Fruit fly (Drosophila melanogaster) whole organism, embryonic: Measurements from ENCODE around the gene CG2611.

Source experiments
- B-H2 ChIP-seq: fragments of 200-800 bp; sonication (Bioruptor generic); optimal IDR thresholded peaks from 2 replicates; lab custom pipeline; 2018; ENCODE audit warnings: missing biosample characterization, mild to moderate bottlenecking, missing genetic modification characterization
- Bdp1 ChIP-seq: fragments of 200-800 bp; sonication (Bioruptor generic); optimal IDR thresholded peaks from 3 replicates; lab custom pipeline; 2016; ENCODE audit warnings: missing biosample characterization, missing genetic modification characterization
- CG10366 ChIP-seq: fragments of 200-800 bp; sonication (Bioruptor generic); IDR thresholded peaks from 2 replicates; pipeline ENCODE4 v1.3.6; 2022; ENCODE audit warnings: missing biosample characterization, missing genetic modification characterization
- CG10565 ChIP-seq: fragments of 200-800 bp; sonication (Bioruptor generic); optimal IDR thresholded peaks from 3 replicates; lab custom pipeline; 2016; ENCODE audit warnings: missing biosample characterization, mild to moderate bottlenecking, missing genetic modification characterization
- CG11398 ChIP-seq: fragments of 200-800 bp; sonication (Bioruptor generic); optimal IDR thresholded peaks from 2 replicates; lab custom pipeline; 2016; ENCODE audit warnings: missing biosample characterization, missing genetic modification characterization
- CG14014 ChIP-seq: fragments of 200-800 bp; sonication (Bioruptor generic); IDR thresholded peaks from 2 replicates; pipeline ENCODE4 v1.3.6; 2022; ENCODE audit warnings: missing biosample characterization, missing genetic modification characterization
- CG14050 ChIP-seq: fragments of 200-800 bp; sonication (Bioruptor generic); IDR thresholded peaks from 3 replicates; pipeline ENCODE4 v1.3.6; 2022; ENCODE audit warnings: missing biosample characterization, missing genetic modification characterization
- CG14441 ChIP-seq: fragments of 200-800 bp; sonication (Bioruptor generic); IDR thresholded peaks from 2 replicates; pipeline ENCODE4 v1.3.6; 2022; ENCODE audit warnings: missing biosample characterization, missing genetic modification characterization
- CG14710 ChIP-seq: fragments of 200-800 bp; sonication (Bioruptor generic); optimal IDR thresholded peaks from 3 replicates; lab custom pipeline; 2019; ENCODE audit warnings: missing biosample characterization, mild to moderate bottlenecking, missing genetic modification characterization, moderate library complexity
- CG16779 ChIP-seq: fragments of 200-800 bp; sonication (Bioruptor generic); IDR thresholded peaks from 2 replicates; pipeline ENCODE4 v1.3.6; 2022; ENCODE audit warnings: missing biosample characterization, missing genetic modification characterization
- CG17361 ChIP-seq: fragments of 200-800 bp; sonication (Bioruptor generic); IDR thresholded peaks from 3 replicates; pipeline ENCODE4 v1.3.6; 2022; ENCODE audit warnings: missing biosample characterization, missing genetic modification characterization
- CG17829 ChIP-seq: fragments of 200-800 bp; optimal IDR thresholded peaks from 2 replicates; lab custom pipeline; 2019; ENCODE audit warnings: missing biosample characterization, mild to moderate bottlenecking, missing genetic modification characterization, moderate library complexity
- CG1832 ChIP-seq: fragments of 200-800 bp; sonication (Bioruptor generic); optimal IDR thresholded peaks from 2 replicates; lab custom pipeline; 2017; ENCODE audit warnings: missing biosample characterization, mild to moderate bottlenecking, missing genetic modification characterization, inconsistent platforms
- CG2116 ChIP-seq: fragments of 200-800 bp; sonication (Bioruptor generic); optimal IDR thresholded peaks from 3 replicates; lab custom pipeline; 2018; ENCODE audit warnings: missing biosample characterization, mild to moderate bottlenecking, missing genetic modification characterization
- CG2199 ChIP-seq: fragments of 200-800 bp; sonication (Bioruptor generic); IDR thresholded peaks from 3 replicates; pipeline ENCODE4 v1.3.6; 2022; ENCODE audit warnings: missing biosample characterization, missing genetic modification characterization
- CG30403 ChIP-seq: fragments of 200-800 bp; sonication (Bioruptor generic); optimal IDR thresholded peaks from 3 replicates; lab custom pipeline; 2016; ENCODE audit warnings: missing biosample characterization, missing genetic modification characterization
- CG31441 ChIP-seq: fragments of 200-800 bp; sonication (Bioruptor generic); IDR thresholded peaks from 2 replicates; pipeline ENCODE4 v1.3.6; 2022; ENCODE audit warnings: missing biosample characterization, missing genetic modification characterization
- CG32532 ChIP-seq: fragments of 200-800 bp; sonication (Bioruptor generic); IDR thresholded peaks from 2 replicates; pipeline ENCODE4 v1.3.6; 2022; ENCODE audit warnings: missing biosample characterization, missing genetic modification characterization
- CG33213 ChIP-seq: fragments of 200-800 bp; sonication (Bioruptor generic); optimal IDR thresholded peaks from 3 replicates; lab custom pipeline; 2016; ENCODE audit warnings: missing biosample characterization, missing genetic modification characterization
- CG4328 ChIP-seq: fragments of 200-800 bp; sonication (Bioruptor generic); optimal IDR thresholded peaks from 3 replicates; lab custom pipeline; 2017; ENCODE audit warnings: missing biosample characterization, missing genetic modification reagents, missing genetic modification characterization
- CG4424 ChIP-seq: fragments of 200-800 bp; sonication (Bioruptor generic); optimal IDR thresholded peaks from 3 replicates; lab custom pipeline; 2016; ENCODE audit warnings: missing biosample characterization, missing genetic modification characterization
- CG4854 ChIP-seq: fragments of 200-800 bp; sonication (Bioruptor generic); optimal IDR thresholded peaks from 2 replicates; lab custom pipeline; 2016; ENCODE audit warnings: missing biosample characterization, missing genetic modification characterization, inconsistent platforms
- CG7786 ChIP-seq: fragments of 200-800 bp; sonication (Bioruptor generic); optimal IDR thresholded peaks from 2 replicates; lab custom pipeline; 2016; ENCODE audit warnings: missing biosample characterization, missing genetic modification characterization
- CG7839 ChIP-seq: fragments of 200-800 bp; sonication (Bioruptor generic); optimal IDR thresholded peaks from 3 replicates; lab custom pipeline; 2018; ENCODE audit warnings: missing biosample characterization, mild to moderate bottlenecking, missing genetic modification characterization, moderate library complexity
- CG8281 ChIP-seq: fragments of 200-800 bp; sonication (Bioruptor generic); optimal IDR thresholded peaks from 2 replicates; lab custom pipeline; 2018; ENCODE audit warnings: missing biosample characterization, mild to moderate bottlenecking, missing genetic modification characterization, moderate library complexity
- CG9609 ChIP-seq: fragments of 200-800 bp; sonication (Bioruptor generic); optimal IDR thresholded peaks from 3 replicates; lab custom pipeline; 2016; ENCODE audit warnings: missing biosample characterization, missing genetic modification characterization
- Camta ChIP-seq: fragments of 200-800 bp; sonication (Bioruptor generic); optimal IDR thresholded peaks from 2 replicates; lab custom pipeline; 2016; ENCODE audit warnings: missing biosample characterization, missing genetic modification characterization
- Chrac-16 ChIP-seq: fragments of 200-800 bp; sonication (Bioruptor generic); optimal IDR thresholded peaks from 3 replicates; lab custom pipeline; 2016; ENCODE audit warnings: missing biosample characterization, missing genetic modification characterization
- CrebB ChIP-seq: fragments of 200-800 bp; sonication (Bioruptor generic); optimal IDR thresholded peaks from 3 replicates; lab custom pipeline; 2018; ENCODE audit warnings: missing biosample characterization, mild to moderate bottlenecking, missing genetic modification characterization
- D19B ChIP-seq: fragments of 200-800 bp; sonication (Bioruptor generic); optimal IDR thresholded peaks from 2 replicates; lab custom pipeline; 2017; ENCODE audit warnings: missing biosample characterization, mild to moderate bottlenecking, missing genetic modification characterization
- Ets65A ChIP-seq: fragments of 200-800 bp; sonication (Bioruptor generic); peaks from one replicate; lab custom pipeline; 2016; ENCODE audit warnings: missing biosample characterization, missing genetic modification characterization
- HLH54F ChIP-seq: fragments of 200-800 bp; sonication (Bioruptor generic); optimal IDR thresholded peaks from 3 replicates; lab custom pipeline; 2016; ENCODE audit warnings: missing biosample characterization, missing genetic modification characterization
- Hsf ChIP-seq: fragments of 200-800 bp; sonication (Bioruptor generic); optimal IDR thresholded peaks from 3 replicates; lab custom pipeline; 2016; ENCODE audit warnings: missing biosample characterization, missing genetic modification characterization
- NFAT ChIP-seq: fragments of 200-800 bp; sonication (Bioruptor generic); IDR thresholded peaks from 2 replicates; pipeline ENCODE4 v1.3.6; 2022; ENCODE audit warnings: missing biosample characterization, missing genetic modification characterization
- NfI ChIP-seq: fragments of 200-800 bp; sonication (Bioruptor generic); optimal IDR thresholded peaks from 3 replicates; lab custom pipeline; 2018; ENCODE audit warnings: missing biosample characterization, mild to moderate bottlenecking, missing genetic modification characterization, moderate library complexity
- Ptx1 ChIP-seq: fragments of 200-800 bp; sonication (Bioruptor generic); IDR thresholded peaks from 2 replicates; pipeline ENCODE4 v1.3.6; 2022; ENCODE audit warnings: missing biosample characterization, missing genetic modification characterization
- Rx ChIP-seq: fragments of 200-800 bp; sonication (Bioruptor generic); IDR thresholded peaks from 2 replicates; pipeline ENCODE4 v1.3.6; 2022; ENCODE audit warnings: missing biosample characterization, missing genetic modification characterization
- corto ChIP-seq: fragments of 200-800 bp; sonication (Bioruptor generic); optimal IDR thresholded peaks from 2 replicates; lab custom pipeline; 2016; ENCODE audit warnings: missing biosample characterization, mild to moderate bottlenecking, missing genetic modification characterization, moderate library complexity
- eyg ChIP-seq: fragments of 200-800 bp; sonication (Bioruptor generic); optimal IDR thresholded peaks from 3 replicates; lab custom pipeline; 2016; ENCODE audit warnings: missing biosample characterization, missing genetic modification characterization
- fd3F ChIP-seq: fragments of 200-800 bp; sonication (Bioruptor generic); optimal IDR thresholded peaks from 2 replicates; lab custom pipeline; 2018; ENCODE audit warnings: missing biosample characterization, mild to moderate bottlenecking, missing genetic modification characterization, moderate library complexity
- grau ChIP-seq: fragments of 200-800 bp; optimal IDR thresholded peaks from 3 replicates; lab custom pipeline; 2019; ENCODE audit warnings: missing biosample characterization, mild to moderate bottlenecking, missing genetic modification characterization, moderate library complexity
- grn ChIP-seq: fragments of 200-800 bp; sonication (Bioruptor generic); optimal IDR thresholded peaks from 3 replicates; lab custom pipeline; 2017; ENCODE audit warnings: missing biosample characterization, missing genetic modification characterization
- klu ChIP-seq: fragments of 200-800 bp; sonication (Bioruptor generic); IDR thresholded peaks from 2 replicates; pipeline ENCODE4 v1.3.6; 2022; ENCODE audit warnings: missing biosample characterization, missing genetic modification characterization
- kni ChIP-seq: fragments of 200-800 bp; sonication (Bioruptor generic); optimal IDR thresholded peaks from 3 replicates; lab custom pipeline; 2017; ENCODE audit warnings: mild to moderate bottlenecking, missing biosample characterization, missing genetic modification reagents, missing genetic modification characterization
- lov ChIP-seq, 2 experiments: fragments of 200-800 bp in 1 of 2; fragments of >200 bp in 1 of 2; sonication (Bioruptor generic) in 1 of 2; IDR thresholded peaks in 1 of 2; optimal IDR thresholded peaks in 1 of 2; 2 replicates in 1 of 2; 3 replicates in 1 of 2; pipeline versions ENCODE4 v1.3.6 to Lab custom; 2017 to 2022; ENCODE audit warnings: missing biosample characterization in 1 of 2, missing genetic modification characterization in 1 of 2
- nerfin-2 ChIP-seq: fragments of 200-800 bp; sonication (Bioruptor generic); IDR thresholded peaks from 2 replicates; pipeline ENCODE4 v1.3.6; 2022; ENCODE audit warnings: missing biosample characterization, missing genetic modification characterization; ENCODE audit not compliant: partially characterized antibody
- pho ChIP-seq: fragments of 200-800 bp; sonication (Bioruptor generic); optimal IDR thresholded peaks from 2 replicates; lab custom pipeline; 2016; ENCODE audit warnings: missing biosample characterization, missing genetic modification characterization
- ranshi ChIP-seq: fragments of 200-800 bp; sonication (Bioruptor generic); IDR thresholded peaks from 2 replicates; pipeline ENCODE4 v1.3.6; 2022; ENCODE audit warnings: missing biosample characterization, missing genetic modification characterization
- sima ChIP-seq: fragments of 200-800 bp; sonication (Bioruptor generic); optimal IDR thresholded peaks from 2 replicates; lab custom pipeline; 2016; ENCODE audit warnings: missing biosample characterization, missing genetic modification characterization
- slbo ChIP-seq: fragments of 200-800 bp; sonication (Bioruptor generic); IDR thresholded peaks from 2 replicates; pipeline ENCODE4 v1.3.6; 2022; ENCODE audit warnings: missing biosample characterization, missing genetic modification characterization
- trh ChIP-seq: fragments of 200-800 bp; sonication (Bioruptor generic); optimal IDR thresholded peaks from 2 replicates; lab custom pipeline; 2016; ENCODE audit warnings: missing biosample characterization, missing genetic modification characterization
- twi ChIP-seq: fragments of 200-800 bp; optimal IDR thresholded peaks from 2 replicates; lab custom pipeline; 2019; ENCODE audit warnings: missing biosample characterization, mild to moderate bottlenecking, missing genetic modification characterization, moderate library complexity

The CG2611 gene

dm6 chr2L:20681648-20682098 lies 31.7 kb downstream of the CG2611 start, which contains the start of gene Cen (continued):
- no peak for TF ChIP-seq nerfin-2 (GFP tag; lab: Robert Waterston, UW)
- no peak for TF ChIP-seq Rx (GFP tag; lab: Robert Waterston, UW)
- no peak for TF ChIP-seq CG31441 (GFP tag; lab: Robert Waterston, UW)
- peak; percentile 20 for TF ChIP-seq Chrac-16 (GFP tag; lab: Kevin White, UChicago)
- TF ChIP-seq CG4328 (GFP tag; lab: Kevin White, UChicago) = no peak
- TF ChIP-seq CG2199 (GFP tag; lab: Robert Waterston, UW) = no peak
- TF ChIP-seq kni = no peak
- TF ChIP-seq Bdp1 (GFP tag; lab: Kevin White, UChicago) = no peak
- peak; percentile 56; the same call in 1 of the 2 replicates for TF ChIP-seq Ptx1 (GFP tag; lab: Robert Waterston, UW)
- TF ChIP-seq CG1832 = no peak
- peak; percentile 31; the same call in 1 of the 2 replicates for TF ChIP-seq CG32532
- no peak for TF ChIP-seq CG7839
- TF ChIP-seq CG9609 = peak; percentile 0
- TF ChIP-seq CG14014 = no peak; the same call in 1 of the 2 replicates
- no peak for TF ChIP-seq klu (GFP tag; lab: Robert Waterston, UW)
- no peak for TF ChIP-seq fd3F (GFP tag; lab: Kevin White, UChicago)
- TF ChIP-seq NfI = peak; percentile 49
- peak; percentile 48 for TF ChIP-seq Hsf
- TF ChIP-seq Ets65A (GFP tag; lab: Kevin White, UChicago) = peak; percentile 69
- no peak for TF ChIP-seq grn (GFP tag; lab: Kevin White, UChicago)
- TF ChIP-seq D19B = no peak
- TF ChIP-seq CG33213 = peak; percentile 18
- TF ChIP-seq ranshi = no peak
- no peak for TF ChIP-seq twi
- TF ChIP-seq B-H2 = no peak
- TF ChIP-seq eyg = peak; percentile 13
- TF ChIP-seq CrebB (tag; lab: Kevin White, UChicago) = no peak
- no peak for TF ChIP-seq CG16779
- TF ChIP-seq grau = no peak
- TF ChIP-seq slbo (GFP tag; lab: Robert Waterston, UW) = peak; percentile 58
- no peak; the same call in 2 of the 3 replicates for TF ChIP-seq CG17361
- peak; percentile 25 for TF ChIP-seq pho (GFP tag; lab: Kevin White, UChicago)
- TF ChIP-seq CG14050 (GFP tag; lab: Robert Waterston, UW) = 0 out of 3 replicates have a peak, but pooled peaks have one; percentile 34
- no peak for TF ChIP-seq trh (GFP tag; lab: Kevin White, UChicago)
- TF ChIP-seq CG14441 = no peak
- TF ChIP-seq CG30403 (GFP tag; lab: Kevin White, UChicago) = peak; percentile 50
- no peak for TF ChIP-seq CG11398
- no peak for TF ChIP-seq CG8281 (tag; lab: Kevin White, UChicago)
- no peak for TF ChIP-seq CG17829 (tag; lab: Kevin White, UChicago)
- TF ChIP-seq CG7786 (GFP tag; lab: Kevin White, UChicago) = no peak
- no peak for TF ChIP-seq lov (optimal IDR thresholded peaks at IDR 0.05; lab: Kevin White, UChicago)
- no peak for TF ChIP-seq lov (GFP tag; IDR thresholded peaks at IDR 0.05; lab: Robert Waterston, UW)
- TF ChIP-seq NFAT (GFP tag; lab: Robert Waterston, UW) = no peak
- no peak for TF ChIP-seq HLH54F (GFP tag; lab: Kevin White, UChicago)
- no peak for TF ChIP-seq sima (GFP tag; lab: Kevin White, UChicago)
- no peak for TF ChIP-seq corto
- TF ChIP-seq CG4424 = no peak
- TF ChIP-seq CG4854 (GFP tag; lab: Kevin White, UChicago) = no peak
- TF ChIP-seq CG2116 (GFP tag; lab: Kevin White, UChicago) = peak; percentile 9
- peak; percentile 47 for TF ChIP-seq CG10366
- no peak for TF ChIP-seq CG10565 (GFP tag; lab: Kevin White, UChicago)
- peak; percentile 48 for TF ChIP-seq Camta (GFP tag; lab: Kevin White, UChicago)
- TF ChIP-seq CG14710 (tag; lab: Kevin White, UChicago) = peak; percentile 22
